Fruit fly (Drosophila melanogaster): Measurements from ENCODE around the gene NTPase.

The NTPase gene

DNA sequence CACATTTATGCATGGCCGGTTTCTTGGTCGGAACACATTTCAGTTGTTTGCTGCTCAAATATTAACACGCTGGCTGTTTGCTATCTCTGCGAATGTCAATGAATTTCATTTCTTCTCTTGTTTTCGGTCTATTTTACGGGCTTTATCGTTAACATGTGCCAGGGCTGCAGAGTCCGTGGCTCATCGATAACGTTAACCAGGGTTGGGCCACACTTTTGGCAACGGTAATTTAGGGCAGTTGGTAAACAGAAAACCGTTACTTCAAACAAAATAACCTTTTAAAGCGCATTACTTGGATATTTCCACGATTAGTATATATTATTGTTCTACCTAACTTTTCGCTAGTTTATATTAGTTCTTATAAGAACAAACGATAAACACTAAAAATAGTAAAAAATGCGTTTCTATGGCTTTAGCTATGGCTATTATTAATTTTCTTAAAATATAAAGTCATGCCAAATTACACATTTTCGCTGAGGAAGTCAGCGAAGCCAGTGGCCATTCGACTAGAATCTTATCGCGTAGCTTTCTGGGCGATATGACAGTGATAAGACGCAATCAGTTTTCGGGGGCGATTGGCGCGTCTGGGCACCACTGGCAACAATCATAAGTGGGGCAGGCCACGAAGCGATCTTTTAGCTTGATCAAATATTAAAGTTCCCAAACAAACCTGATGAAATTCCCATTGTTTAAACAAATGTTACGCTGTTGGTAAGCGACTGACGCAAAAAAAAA is 2.5 kb downstream of the NTPase start:
- TF ChIP-seq woc (GFP tag; optimal IDR thresholded peaks at IDR 0.05) (no peak), Hnf4 (GFP tag; optimal IDR thresholded peaks at IDR 0.05) (peak; percentile 52), Hr78 (GFP tag; optimal IDR thresholded peaks at IDR 0.05) (no peak), HLH106 (tag; optimal IDR thresholded peaks at IDR 0.05) (peak; percentile 37), jim (GFP tag; optimal IDR thresholded peaks at IDR 0.05) (peak; percentile 66), brk (GFP tag; optimal IDR thresholded peaks at IDR 0.05) (no peak), sage (GFP tag; optimal IDR thresholded peaks at IDR 0.05) (no peak), Rel (GFP tag; optimal IDR thresholded peaks at IDR 0.05) (no peak), Rel (tag; optimal IDR thresholded peaks at IDR 0.05) (no peak), dl (GFP tag; optimal IDR thresholded peaks at IDR 0.05; ENCODE audit: insufficient read depth in 1 of 2, partially characterized antibody in 2 of 2) (no peak), Abd-B (GFP tag; optimal IDR thresholded peaks at IDR 0.05) (no peak), ey (GFP tag; optimal IDR thresholded peaks at IDR 0.05) (peak; percentile 54), N (GFP tag; optimal IDR thresholded peaks at IDR 0.05) (no peak), CrebA (GFP tag; optimal IDR thresholded peaks at IDR 0.05; ENCODE audit: borderline replicate concordance) (no peak), Myc (optimal IDR thresholded peaks at IDR 0.05) (no peak), fru (GFP tag; optimal IDR thresholded peaks at IDR 0.05) (peak; percentile 70), pan (optimal IDR thresholded peaks at IDR 0.05) (no peak), Mio (GFP tag; optimal IDR thresholded peaks at IDR 0.05) (no peak), Dif (GFP tag; optimal IDR thresholded peaks at IDR 0.05; ENCODE audit: partially characterized antibody) (no peak), OdsH (GFP tag; optimal IDR thresholded peaks at IDR 0.05) (peak; percentile 65), foxo (GFP tag; optimal IDR thresholded peaks at IDR 0.05) (peak in 1 of 2 experiments; percentile 79), Hr83 (GFP tag; optimal IDR thresholded peaks at IDR 0.05; ENCODE audit: poor library complexity, severe bottlenecking) (peak; percentile 87), sv (GFP tag; optimal IDR thresholded peaks at IDR 0.05) (no peak), h (GFP tag; optimal IDR thresholded peaks at IDR 0.05) (peak; percentile 80), Vsx2 (GFP tag; optimal IDR thresholded peaks at IDR 0.05; ENCODE audit: partially characterized antibody) (no peak), Dfd (GFP tag; optimal IDR thresholded peaks at IDR 0.05) (no peak), psq (GFP tag; optimal IDR thresholded peaks at IDR 0.05) (peak; percentile 47), br (GFP tag; optimal IDR thresholded peaks at IDR 0.05) (peak; percentile 83), Jra (GFP tag; optimal IDR thresholded peaks at IDR 0.05) (peak; percentile 44), Sp1 (GFP tag; optimal IDR thresholded peaks at IDR 0.05) (peak; percentile 57), rgr (GFP tag; optimal IDR thresholded peaks at IDR 0.05) (peak; percentile 64), tai (GFP tag; optimal IDR thresholded peaks at IDR 0.05) (no peak), GATAd (GFP tag; optimal IDR thresholded peaks at IDR 0.05) (no peak), usp (GFP tag; optimal IDR thresholded peaks at IDR 0.05) (no peak), lola (GFP tag; optimal IDR thresholded peaks at IDR 0.05) (no peak), dsf (GFP tag; optimal IDR thresholded peaks at IDR 0.05; ENCODE audit: borderline replicate concordance) (no peak), dmrt93B (GFP tag; optimal IDR thresholded peaks at IDR 0.05) (no peak), CG32264 (GFP tag; optimal IDR thresholded peaks at IDR 0.05) (no peak), CG9705 (GFP tag; optimal IDR thresholded peaks at IDR 0.05) (no peak)

DNA sequence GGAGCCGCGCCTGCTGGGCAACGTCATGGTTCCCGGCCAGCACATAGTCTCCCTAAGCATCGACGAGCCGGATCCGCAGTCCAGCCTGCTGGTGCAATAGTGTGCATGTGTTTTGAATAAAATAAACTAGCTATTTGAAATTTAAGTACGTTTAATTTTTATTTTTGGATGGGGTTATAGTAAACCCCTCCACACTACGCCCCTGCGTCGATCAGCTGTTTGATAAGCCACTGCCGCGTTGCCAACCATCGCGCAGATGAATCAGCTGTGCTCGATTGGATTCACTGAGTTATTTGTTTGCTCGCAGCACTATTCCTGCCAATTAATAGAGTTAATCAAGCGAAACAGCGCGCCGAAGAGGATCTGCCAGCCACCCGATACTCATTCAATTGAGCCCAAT is 6.8 kb downstream of the NTPase start, which contains the start of gene RabGGTb:
TSS of gene RabGGTb (plus strand) at position 254 of the 400 bp plus-strand sequence.
- TF ChIP-seq CG9705 (GFP tag; optimal IDR thresholded peaks at IDR 0.05) (peak; percentile 6), sv (GFP tag; optimal IDR thresholded peaks at IDR 0.05) (peak; percentile 64), dsf (GFP tag; optimal IDR thresholded peaks at IDR 0.05; ENCODE audit: borderline replicate concordance) (no peak), Hnf4 (GFP tag; optimal IDR thresholded peaks at IDR 0.05) (peak; percentile 20), Dfd (GFP tag; optimal IDR thresholded peaks at IDR 0.05) (no peak), foxo (GFP tag; optimal IDR thresholded peaks at IDR 0.05) (peak in 1 of 2 experiments; percentile 81), ey (GFP tag; optimal IDR thresholded peaks at IDR 0.05) (peak; percentile 71), lola (GFP tag; optimal IDR thresholded peaks at IDR 0.05) (no peak), br (GFP tag; optimal IDR thresholded peaks at IDR 0.05) (peak; percentile 51), h (GFP tag; optimal IDR thresholded peaks at IDR 0.05) (peak; percentile 46), CrebA (GFP tag; optimal IDR thresholded peaks at IDR 0.05; ENCODE audit: borderline replicate concordance) (no peak), OdsH (GFP tag; optimal IDR thresholded peaks at IDR 0.05) (peak; percentile 43), tai (GFP tag; optimal IDR thresholded peaks at IDR 0.05) (no peak), Vsx2 (GFP tag; optimal IDR thresholded peaks at IDR 0.05; ENCODE audit: partially characterized antibody) (no peak), CG32264 (GFP tag; optimal IDR thresholded peaks at IDR 0.05) (no peak), Myc (optimal IDR thresholded peaks at IDR 0.05) (peak; percentile 66), HLH106 (tag; optimal IDR thresholded peaks at IDR 0.05) (peak; percentile 58), fru (GFP tag; optimal IDR thresholded peaks at IDR 0.05) (peak; percentile 53), Abd-B (GFP tag; optimal IDR thresholded peaks at IDR 0.05) (no peak), rgr (GFP tag; optimal IDR thresholded peaks at IDR 0.05) (peak; percentile 53), dl (GFP tag; optimal IDR thresholded peaks at IDR 0.05; ENCODE audit: insufficient read depth in 1 of 2, partially characterized antibody in 2 of 2) (no peak), Sp1 (GFP tag; optimal IDR thresholded peaks at IDR 0.05) (peak; percentile 62), jim (GFP tag; optimal IDR thresholded peaks at IDR 0.05) (no peak), usp (GFP tag; optimal IDR thresholded peaks at IDR 0.05) (no peak), dmrt93B (GFP tag; optimal IDR thresholded peaks at IDR 0.05) (no peak), pan (optimal IDR thresholded peaks at IDR 0.05) (no peak), sage (GFP tag; optimal IDR thresholded peaks at IDR 0.05) (no peak), brk (GFP tag; optimal IDR thresholded peaks at IDR 0.05) (no peak), N (GFP tag; optimal IDR thresholded peaks at IDR 0.05) (no peak), Rel (GFP tag; optimal IDR thresholded peaks at IDR 0.05) (no peak), Rel (tag; optimal IDR thresholded peaks at IDR 0.05) (peak; percentile 32), psq (GFP tag; optimal IDR thresholded peaks at IDR 0.05) (no peak), Hr83 (GFP tag; optimal IDR thresholded peaks at IDR 0.05; ENCODE audit: poor library complexity, severe bottlenecking) (no peak), woc (GFP tag; optimal IDR thresholded peaks at IDR 0.05) (peak; percentile 20), Dif (GFP tag; optimal IDR thresholded peaks at IDR 0.05; ENCODE audit: partially characterized antibody) (no peak)
